Fruit fly (Drosophila melanogaster) ovary, adult (tissue): ENCODE results near the gene CG8202.

ENCODE experiments used
- CG17801 ChIP-seq: fragments of 200-800 bp; optimal IDR thresholded peaks from 2 replicates; lab custom pipeline; 2019; ENCODE audit warnings: missing biosample characterization, mild to moderate bottlenecking, missing genetic modification characterization, moderate library complexity; ENCODE audit not compliant: partially characterized antibody

CG8202 gene

dm6 chr3R:8731597-8732263 is at the start of gene CG8202, which contains the start of gene M1BP:
CG8202 (plus strand) TSS chr3R:8732091.
M1BP (minus strand) TSS chr3R:8731698.
- peak; percentile 83 for TF ChIP-seq CG17801 (GFP tag; lab: Kevin White, UChicago)

dm6 chr3R:8683280-8683679 is 48.6 kb upstream of the CG8202 start:
- no peak for TF ChIP-seq CG17801 (GFP tag; lab: Kevin White, UChicago)

- no peak for TF ChIP-seq CG17801 (GFP tag; lab: Kevin White, UChicago)
Observed at dm6 chr3R:8684328-8685177, 47.3 kb upstream of the CG8202 start, which contains the start of gene CG44227. CG44227 (minus strand) TSS chr3R:8685176.

- no peak for TF ChIP-seq CG17801 (GFP tag; lab: Kevin White, UChicago)
Observed at dm6 chr3R:8686446-8686845, 45.4 kb upstream of the CG8202 start.

- TF ChIP-seq CG17801 (GFP tag; lab: Kevin White, UChicago) = no peak
Observed at dm6 chr3R:8694110-8694826, 37.6 kb upstream of the CG8202 start.

- no peak for TF ChIP-seq CG17801 (GFP tag; lab: Kevin White, UChicago)
Observed at dm6 chr3R:8697772-8698259, 34.1 kb upstream of the CG8202 start, which contains the start of gene hb. hb (minus strand) TSS chr3R:8697822.

dm6 chr3R:8699230-8699629 is 32.7 kb upstream of the CG8202 start:
- no peak for TF ChIP-seq CG17801 (GFP tag; lab: Kevin White, UChicago)

dm6 chr3R:8700660-8701059 is 31.2 kb upstream of the CG8202 start:
- TF ChIP-seq CG17801 (GFP tag; lab: Kevin White, UChicago) = no peak

- no peak for TF ChIP-seq CG17801 (GFP tag; lab: Kevin White, UChicago)
Observed at dm6 chr3R:8701197-8701596, 30.7 kb upstream of the CG8202 start.

dm6 chr3R:8704669-8705068 is 27.2 kb upstream of the CG8202 start:
- no peak for TF ChIP-seq CG17801 (GFP tag; lab: Kevin White, UChicago)

dm6 chr3R:8705323-8706097 is 26.4 kb upstream of the CG8202 start:
- TF ChIP-seq CG17801 (GFP tag; lab: Kevin White, UChicago) = no peak

dm6 chr3R:8707166-8707565 is 24.7 kb upstream of the CG8202 start:
- TF ChIP-seq CG17801 (GFP tag; lab: Kevin White, UChicago) = no peak

- no peak for TF ChIP-seq CG17801 (GFP tag; lab: Kevin White, UChicago)
Observed at dm6 chr3R:8711890-8712449, 19.9 kb upstream of the CG8202 start.

dm6 chr3R:8712722-8713131 is 19.2 kb upstream of the CG8202 start, which contains the start of gene CG8112:
CG8112 (plus strand) TSS chr3R:8712933.
- TF ChIP-seq CG17801 (GFP tag; lab: Kevin White, UChicago) = peak; percentile 76
